Fruit fly (Drosophila melanogaster) whole organism, wandering third instar larva: ENCODE measurements around the gene CG5446.
A peak's percentile ranks its signal among the peaks of the same experiment; 100 is the strongest.

ENCODE experiments used
- Abd-B ChIP-seq: fragments of >200 bp; optimal IDR thresholded peaks from 2 replicates; lab custom pipeline; 2017; ENCODE audit warnings: missing biosample characterization, missing genetic modification characterization
- CG32264 ChIP-seq: fragments of 200-800 bp; sonication (Bioruptor generic); optimal IDR thresholded peaks from 2 replicates; lab custom pipeline; 2016; ENCODE audit warnings: missing biosample characterization, missing genetic modification characterization
- CG9705 ChIP-seq: fragments of 200-800 bp; sonication (Bioruptor generic); optimal IDR thresholded peaks from 2 replicates; lab custom pipeline; 2018; ENCODE audit warnings: missing biosample characterization, mild to moderate bottlenecking, missing genetic modification characterization
- CrebA ChIP-seq: fragments of 200-800 bp; sonication (Bioruptor generic); optimal IDR thresholded peaks from 2 replicates; lab custom pipeline; 2016; ENCODE audit warnings: missing biosample characterization, mild to moderate bottlenecking, missing genetic modification characterization, borderline replicate concordance
- Dfd ChIP-seq: fragments of >200 bp; optimal IDR thresholded peaks from 2 replicates; lab custom pipeline; 2017; ENCODE audit warnings: missing biosample characterization, missing genetic modification characterization
- Dif ChIP-seq: fragments of 200-275, 200-300 bp; sonication (Bioruptor generic); optimal IDR thresholded peaks from 2 replicates; lab custom pipeline; 2018; ENCODE audit warnings: missing biosample characterization, missing genetic modification characterization; ENCODE audit not compliant: partially characterized antibody
- HLH106 ChIP-seq: fragments of 200-800 bp; optimal IDR thresholded peaks from 3 replicates; lab custom pipeline; 2019; ENCODE audit warnings: missing biosample characterization, mild to moderate bottlenecking, missing genetic modification characterization, moderate library complexity
- Hr78 ChIP-seq: fragments of >200 bp; optimal IDR thresholded peaks from 2 replicates; lab custom pipeline; 2017; ENCODE audit warnings: missing biosample characterization, missing genetic modification characterization
- Hr83 ChIP-seq: fragments of 200-300 bp; sonication (Bioruptor generic); optimal IDR thresholded peaks from 2 replicates; lab custom pipeline; 2016; ENCODE audit warnings: missing biosample characterization, mild to moderate bottlenecking, missing genetic modification characterization, moderate library complexity; ENCODE audit not compliant: poor library complexity, severe bottlenecking
- Jra ChIP-seq: sonication (Bioruptor generic); optimal IDR thresholded peaks from 2 replicates; lab custom pipeline; 2016; ENCODE audit warnings: missing biosample characterization, missing genetic modification characterization
- Myc ChIP-seq: fragments of >200 bp; optimal IDR thresholded peaks from 2 replicates; lab custom pipeline; 2017
- N ChIP-seq: fragments of >200 bp; optimal IDR thresholded peaks from 2 replicates; lab custom pipeline; 2018; ENCODE audit warnings: missing biosample characterization, missing external identifiers, missing genetic modification characterization
- OdsH ChIP-seq: fragments of 200-800 bp; sonication (Bioruptor generic); optimal IDR thresholded peaks from 2 replicates; lab custom pipeline; 2016; ENCODE audit warnings: missing biosample characterization, mild to moderate bottlenecking, missing genetic modification characterization
- Rel ChIP-seq, 2 experiments: fragments of 200-800 bp; sonication (Bioruptor generic) in 1 of 2; optimal IDR thresholded peaks; 2 replicates in 1 of 2; 3 replicates in 1 of 2; lab custom pipeline; 2016 to 2019; ENCODE audit warnings: mild to moderate bottlenecking in 2 of 2, missing biosample characterization in 2 of 2, missing genetic modification characterization in 2 of 2, moderate library complexity in 1 of 2
- Sp1 ChIP-seq: fragments of 200-800 bp; sonication (Bioruptor generic); optimal IDR thresholded peaks from 3 replicates; lab custom pipeline; 2019; ENCODE audit warnings: missing biosample characterization, mild to moderate bottlenecking, missing genetic modification characterization, moderate library complexity
- Vsx2 ChIP-seq: fragments of 200-300, 225-300 bp; sonication (Bioruptor generic); optimal IDR thresholded peaks from 2 replicates; lab custom pipeline; 2018; ENCODE audit warnings: missing biosample characterization, missing genetic modification characterization; ENCODE audit not compliant: partially characterized antibody
- br ChIP-seq: fragments of 200-800 bp; sonication (Bioruptor generic); optimal IDR thresholded peaks from 2 replicates; lab custom pipeline; 2016; ENCODE audit warnings: missing biosample characterization, missing genetic modification characterization
- brk ChIP-seq: fragments of 200-800 bp; sonication (Bioruptor generic); optimal IDR thresholded peaks from 2 replicates; lab custom pipeline; 2016; ENCODE audit warnings: missing biosample characterization, mild to moderate bottlenecking, missing genetic modification characterization
- dsf ChIP-seq: sonication (Bioruptor generic); optimal IDR thresholded peaks from 2 replicates; lab custom pipeline; 2016; ENCODE audit warnings: missing biosample characterization, missing genetic modification characterization, borderline replicate concordance
- ey ChIP-seq: fragments of 200-800 bp; sonication (Bioruptor generic); optimal IDR thresholded peaks from 2 replicates; lab custom pipeline; 2016; ENCODE audit warnings: missing biosample characterization, missing genetic modification characterization
- fru ChIP-seq: fragments of 200-800 bp; sonication (Bioruptor generic); optimal IDR thresholded peaks from 3 replicates; lab custom pipeline; 2016; ENCODE audit warnings: missing biosample characterization, mild to moderate bottlenecking, missing genetic modification characterization
- h ChIP-seq: fragments of 200-800 bp; sonication (Bioruptor generic); optimal IDR thresholded peaks from 3 replicates; lab custom pipeline; 2016; ENCODE audit warnings: missing biosample characterization, mild to moderate bottlenecking, missing genetic modification characterization
- jim ChIP-seq: fragments of 175-275, 200-325 bp; sonication (Bioruptor generic); optimal IDR thresholded peaks from 2 replicates; lab custom pipeline; 2016; ENCODE audit warnings: missing biosample characterization, mild to moderate bottlenecking, missing genetic modification characterization
- lola ChIP-seq: fragments of >200 bp; optimal IDR thresholded peaks from 2 replicates; lab custom pipeline; 2017; ENCODE audit warnings: missing biosample characterization, missing genetic modification characterization
- psq ChIP-seq: fragments of 200-800 bp; sonication (Bioruptor generic); optimal IDR thresholded peaks from 3 replicates; lab custom pipeline; 2017; ENCODE audit warnings: missing biosample characterization, mild to moderate bottlenecking, missing genetic modification characterization, moderate library complexity
- rgr ChIP-seq: fragments of 200-800 bp; sonication (Bioruptor generic); optimal IDR thresholded peaks from 3 replicates; lab custom pipeline; 2016; ENCODE audit warnings: missing biosample characterization, mild to moderate bottlenecking, missing genetic modification characterization
- sage ChIP-seq: fragments of 200-800 bp; sonication (Bioruptor generic); optimal IDR thresholded peaks from 2 replicates; lab custom pipeline; 2016; ENCODE audit warnings: missing biosample characterization, mild to moderate bottlenecking, missing genetic modification characterization
- sv ChIP-seq: fragments of 200-800 bp; sonication (Bioruptor generic); optimal IDR thresholded peaks from 3 replicates; lab custom pipeline; 2016; ENCODE audit warnings: missing biosample characterization, missing genetic modification characterization
- tai ChIP-seq: sonication (Bioruptor generic); optimal IDR thresholded peaks from 2 replicates; lab custom pipeline; 2016; ENCODE audit warnings: missing biosample characterization, missing genetic modification characterization
- woc ChIP-seq: sonication (Bioruptor generic); optimal IDR thresholded peaks from 2 replicates; lab custom pipeline; 2016; ENCODE audit warnings: missing biosample characterization, mild to moderate bottlenecking, missing genetic modification characterization

Gene CG5446

DNA sequence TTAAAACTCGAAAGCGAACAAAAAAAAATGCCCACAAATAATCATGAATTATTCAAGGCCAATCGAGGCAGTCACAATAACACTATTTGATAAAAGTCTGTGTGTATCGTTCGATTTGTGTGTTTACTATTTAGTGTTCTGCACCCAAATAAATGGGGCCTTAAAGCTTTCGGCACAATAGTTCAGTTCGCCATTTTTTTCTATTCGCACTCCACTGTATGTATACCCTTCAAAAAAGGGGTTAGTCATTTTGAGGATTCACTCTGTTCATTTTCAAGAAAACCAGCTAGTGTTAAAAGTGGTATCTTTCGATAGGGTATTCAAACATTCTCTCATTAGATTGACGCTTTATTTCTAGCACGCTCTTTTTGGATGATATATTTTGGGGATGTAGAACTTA is 40.2 kb upstream of the CG5446 start:
- no peak for TF ChIP-seq fru (GFP tag; lab: Kevin White, UChicago)
- TF ChIP-seq N (GFP tag; lab: Kevin White, UChicago) = no peak
- no peak for TF ChIP-seq ey (GFP tag; lab: Kevin White, UChicago)
- TF ChIP-seq sv = peak; percentile 30

dm6 chr2L:12466506-12467043 is 39.1 kb upstream of the CG5446 start:
- TF ChIP-seq Dfd (GFP tag; lab: Kevin White, UChicago) (no peak), sv (no peak), jim (GFP tag; lab: Kevin White, UChicago) (no peak), Hr78 (GFP tag; lab: Kevin White, UChicago) (no peak), Abd-B (GFP tag; lab: Kevin White, UChicago) (no peak), woc (GFP tag; lab: Kevin White, UChicago) (no peak), N (GFP tag; lab: Kevin White, UChicago) (no peak), sage (GFP tag; lab: Kevin White, UChicago) (no peak), brk (GFP tag; lab: Kevin White, UChicago) (no peak), Dif (GFP tag; lab: Kevin White, UChicago) (no peak), Vsx2 (GFP tag; lab: Kevin White, UChicago) (no peak), CG9705 (GFP tag; lab: Kevin White, UChicago) (no peak), Sp1 (GFP tag; lab: Kevin White, UChicago) (no peak), psq (no peak)
- TF ChIP-seq, all 38 proteins: peak for 0

- TF ChIP-seq Hr78 (GFP tag; lab: Kevin White, UChicago) (no peak), CG9705 (GFP tag; lab: Kevin White, UChicago) (no peak), jim (GFP tag; lab: Kevin White, UChicago) (no peak), ey (GFP tag; lab: Kevin White, UChicago) (no peak), OdsH (GFP tag; lab: Kevin White, UChicago) (no peak), lola (GFP tag; lab: Kevin White, UChicago) (no peak), sv (no peak), woc (GFP tag; lab: Kevin White, UChicago) (no peak), Myc (no peak), Dfd (GFP tag; lab: Kevin White, UChicago) (no peak)
- TF ChIP-seq, all 38 proteins: peak for 0
Observed at dm6 chr2L:12465164-12466011, 37.9 kb upstream of the CG5446 start.

- TF ChIP-seq dsf (GFP tag; lab: Kevin White, UChicago) (no peak), Hr78 (GFP tag; lab: Kevin White, UChicago) (no peak), psq (no peak), sage (GFP tag; lab: Kevin White, UChicago) (no peak), CrebA (GFP tag; lab: Kevin White, UChicago) (no peak), HLH106 (tag; lab: Kevin White, UChicago) (no peak), CG32264 (GFP tag; lab: Kevin White, UChicago) (no peak)
Observed at dm6 chr2L:12464065-12464464, 36.6 kb upstream of the CG5446 start.

- TF ChIP-seq lola (GFP tag; lab: Kevin White, UChicago) (no peak), Jra (GFP tag; lab: Kevin White, UChicago) (no peak), br (GFP tag; lab: Kevin White, UChicago) (peak; percentile 17), Rel (GFP tag; optimal IDR thresholded peaks at IDR 0.05; lab: Kevin White, UChicago) (no peak), Rel (tag; optimal IDR thresholded peaks at IDR 0.05; lab: Kevin White, UChicago) (peak; percentile 4), h (GFP tag; lab: Kevin White, UChicago) (peak; percentile 1), dsf (GFP tag; lab: Kevin White, UChicago) (no peak), Abd-B (GFP tag; lab: Kevin White, UChicago) (no peak), rgr (GFP tag; lab: Kevin White, UChicago) (peak; percentile 30), HLH106 (tag; lab: Kevin White, UChicago) (no peak), tai (GFP tag; lab: Kevin White, UChicago) (peak; percentile 27), Hr83 (no peak), CG32264 (GFP tag; lab: Kevin White, UChicago) (no peak), Dfd (GFP tag; lab: Kevin White, UChicago) (no peak), sv (no peak), Myc (no peak), CG9705 (GFP tag; lab: Kevin White, UChicago) (no peak), CrebA (GFP tag; lab: Kevin White, UChicago) (no peak), Hr78 (GFP tag; lab: Kevin White, UChicago) (no peak), jim (GFP tag; lab: Kevin White, UChicago) (no peak)
Observed at dm6 chr2L:12463037-12463436, 35.5 kb upstream of the CG5446 start.
